Fruit fly (Drosophila melanogaster) whole organism, embryonic: Measurements from ENCODE around the gene Mo25.

Experiments
- Aef1 ChIP-seq: fragments of 200-800 bp; sonication (Bioruptor generic); IDR thresholded peaks from 3 replicates; pipeline ENCODE4 v1.3.6; 2022; ENCODE audit warnings: missing biosample characterization, missing genetic modification characterization
- Awh ChIP-seq: fragments of 200-800 bp; sonication (Bioruptor generic); IDR thresholded peaks from 2 replicates; pipeline ENCODE4, ENCODE4 v1.3.6; 2022; ENCODE audit warnings: missing biosample characterization, missing genetic modification characterization
- CG10209 ChIP-seq: fragments of 200-800 bp; sonication (Bioruptor generic); optimal IDR thresholded peaks from 3 replicates; lab custom pipeline; 2017; ENCODE audit warnings: missing biosample characterization, mild to moderate bottlenecking, missing genetic modification characterization, missing genetic modification reagents
- CG10274 ChIP-seq: fragments of 200-800 bp; sonication (Bioruptor generic); optimal IDR thresholded peaks from 3 replicates; lab custom pipeline; 2017; ENCODE audit warnings: missing biosample characterization, mild to moderate bottlenecking, missing genetic modification characterization
- CG10321 ChIP-seq: fragments of 200-800 bp; sonication (Bioruptor generic); IDR thresholded peaks from 2 replicates; pipeline ENCODE4 v1.3.6; 2022; ENCODE audit warnings: missing biosample characterization, missing genetic modification characterization
- CG11695 ChIP-seq: fragments of 200-800 bp; sonication (Bioruptor generic); IDR thresholded peaks from 3 replicates; pipeline ENCODE4 v1.3.6; 2022; ENCODE audit warnings: missing biosample characterization, missing genetic modification characterization
- CG14050 ChIP-seq: fragments of 200-800 bp; sonication (Bioruptor generic); IDR thresholded peaks from 3 replicates; pipeline ENCODE4 v1.3.6; 2022; ENCODE audit warnings: missing biosample characterization, missing genetic modification characterization
- CG14860 ChIP-seq: fragments of 200-800 bp; sonication (Bioruptor generic); IDR thresholded peaks from 3 replicates; pipeline ENCODE4 v1.3.6; 2022; ENCODE audit warnings: missing biosample characterization, missing genetic modification characterization; ENCODE audit not compliant: partially characterized antibody
- CG14965 ChIP-seq: fragments of 200-800 bp; sonication (Bioruptor generic); optimal IDR thresholded peaks from 2 replicates; lab custom pipeline; 2016; ENCODE audit warnings: missing biosample characterization, missing genetic modification characterization, borderline replicate concordance
- CG15479 ChIP-seq: fragments of 200-800 bp; sonication (Bioruptor generic); optimal IDR thresholded peaks from 3 replicates; lab custom pipeline; 2019; ENCODE audit warnings: missing biosample characterization, mild to moderate bottlenecking, missing genetic modification characterization, moderate library complexity
- CG1792 ChIP-seq: fragments of 200-800 bp; sonication (Bioruptor generic); optimal IDR thresholded peaks from 2 replicates; lab custom pipeline; 2016; ENCODE audit warnings: missing biosample characterization, missing genetic modification characterization
- CG18262 ChIP-seq: fragments of 200-800 bp; optimal IDR thresholded peaks from 3 replicates; lab custom pipeline; 2019; ENCODE audit warnings: missing biosample characterization, mild to moderate bottlenecking, missing genetic modification characterization, moderate library complexity
- CG18476 ChIP-seq: fragments of 200-800 bp; sonication (Bioruptor generic); optimal IDR thresholded peaks from 2 replicates; lab custom pipeline; 2016; ENCODE audit warnings: missing biosample characterization, mild to moderate bottlenecking, missing genetic modification characterization
- CG2875 ChIP-seq: fragments of 200-800 bp; sonication (Bioruptor generic); optimal IDR thresholded peaks from 2 replicates; lab custom pipeline; 2017; ENCODE audit warnings: missing biosample characterization, mild to moderate bottlenecking, missing genetic modification characterization, missing genetic modification reagents
- CG32532 ChIP-seq: fragments of 200-800 bp; sonication (Bioruptor generic); IDR thresholded peaks from 2 replicates; pipeline ENCODE4 v1.3.6; 2022; ENCODE audit warnings: missing biosample characterization, missing genetic modification characterization
- CG3281 ChIP-seq: fragments of 200-800 bp; sonication (Bioruptor generic); optimal IDR thresholded peaks from 3 replicates; lab custom pipeline; 2017; ENCODE audit warnings: missing biosample characterization, mild to moderate bottlenecking, missing genetic modification characterization
- CG33557 ChIP-seq: fragments of 200-800 bp; sonication (Bioruptor generic); optimal IDR thresholded peaks from 2 replicates; lab custom pipeline; 2019; ENCODE audit warnings: missing biosample characterization, mild to moderate bottlenecking, missing genetic modification characterization, moderate library complexity
- CG3407 ChIP-seq: fragments of 200-800 bp; sonication (Bioruptor generic); optimal IDR thresholded peaks from 2 replicates; lab custom pipeline; 2018; ENCODE audit warnings: missing biosample characterization, mild to moderate bottlenecking, missing genetic modification characterization
- CG3726 ChIP-seq: fragments of 200-800 bp; sonication (Bioruptor generic); IDR thresholded peaks from 3 replicates; pipeline ENCODE4, ENCODE4 v1.3.6; 2022; ENCODE audit warnings: missing biosample characterization, missing genetic modification characterization
- CG4282 ChIP-seq: fragments of 200-800 bp; sonication (Bioruptor generic); optimal IDR thresholded peaks from 2 replicates; lab custom pipeline; 2016; ENCODE audit warnings: missing biosample characterization, missing genetic modification characterization
- CG4360 ChIP-seq: fragments of 200-800 bp; sonication (Bioruptor generic); IDR thresholded peaks from 2 replicates; pipeline ENCODE4 v1.3.6; 2022; ENCODE audit warnings: missing biosample characterization, missing genetic modification characterization
- CG5180 ChIP-seq: fragments of 200-800 bp; sonication (Bioruptor generic); optimal IDR thresholded peaks from 3 replicates; lab custom pipeline; 2017; ENCODE audit warnings: missing biosample characterization, missing genetic modification characterization, mild to moderate bottlenecking, moderate library complexity, missing genetic modification reagents
- CG7357 ChIP-seq: fragments of 200-800 bp; sonication (Bioruptor generic); IDR thresholded peaks from 3 replicates; pipeline ENCODE4 v1.3.6; 2022; ENCODE audit warnings: missing biosample characterization, missing genetic modification characterization
- CG8924 ChIP-seq: fragments of 200-800 bp; optimal IDR thresholded peaks from 3 replicates; lab custom pipeline; 2019; ENCODE audit warnings: missing biosample characterization, mild to moderate bottlenecking, missing genetic modification characterization, moderate library complexity
- Dip2 ChIP-seq: fragments of 200-800 bp; sonication (Bioruptor generic); IDR thresholded peaks from 2 replicates; pipeline ENCODE4 v1.3.6; 2022; ENCODE audit warnings: missing biosample characterization, missing genetic modification characterization
- Hey ChIP-seq: fragments of 200-800 bp; sonication (Bioruptor generic); optimal IDR thresholded peaks from 3 replicates; lab custom pipeline; 2018; ENCODE audit warnings: missing biosample characterization, mild to moderate bottlenecking, missing genetic modification characterization
- Jarid2 ChIP-seq: fragments of 200-800 bp; sonication (Bioruptor generic); optimal IDR thresholded peaks from 3 replicates; lab custom pipeline; 2017; ENCODE audit warnings: mild to moderate bottlenecking, missing biosample characterization, missing genetic modification reagents, missing genetic modification characterization
- MESR4 ChIP-seq: fragments of 200-800 bp; sonication (Bioruptor generic); optimal IDR thresholded peaks from 2 replicates; lab custom pipeline; 2018; ENCODE audit warnings: missing biosample characterization, mild to moderate bottlenecking, missing genetic modification characterization, moderate library complexity
- Max ChIP-seq: fragments of 200-800 bp; sonication (Bioruptor generic); optimal IDR thresholded peaks from 2 replicates; lab custom pipeline; 2016; ENCODE audit warnings: missing biosample characterization, mild to moderate bottlenecking, missing genetic modification characterization
- Meics ChIP-seq: fragments of 200-800 bp; sonication (Bioruptor generic); optimal IDR thresholded peaks from 2 replicates; lab custom pipeline; 2017; ENCODE audit warnings: missing biosample characterization, mild to moderate bottlenecking, missing genetic modification characterization
- NC2β ChIP-seq: fragments of 200-800 bp; sonication (Bioruptor generic); optimal IDR thresholded peaks from 2 replicates; lab custom pipeline; 2016; ENCODE audit warnings: missing biosample characterization, missing genetic modification characterization
- Poxn ChIP-seq: fragments of 200-800 bp; sonication (Bioruptor generic); IDR thresholded peaks from 2 replicates; pipeline ENCODE4 v1.3.6; 2022; ENCODE audit warnings: missing biosample characterization, missing genetic modification characterization
- Sox102F ChIP-seq: fragments of 200-800 bp; sonication (Bioruptor generic); optimal IDR thresholded peaks from 2 replicates; lab custom pipeline; 2018; ENCODE audit warnings: missing biosample characterization, mild to moderate bottlenecking, missing genetic modification characterization, moderate library complexity
- cad ChIP-seq: fragments of >200 bp; optimal IDR thresholded peaks from 2 replicates; lab custom pipeline; 2017; ENCODE audit warnings: missing biosample characterization, missing genetic modification characterization
- chm ChIP-seq: fragments of 200-800 bp; sonication (Bioruptor generic); IDR thresholded peaks from 2 replicates; pipeline ENCODE4 v1.3.6; 2022; ENCODE audit warnings: missing biosample characterization, missing genetic modification characterization
- croc ChIP-seq: fragments of 200-800 bp; sonication (Bioruptor generic); conservative IDR thresholded peaks from 3 replicates; pipeline ENCODE4 v1.3.6; 2022; ENCODE audit warnings: missing biosample characterization, missing genetic modification characterization
- eve ChIP-seq, 2 experiments: fragments of >200 bp; optimal IDR thresholded peaks; 2 replicates each; lab custom pipeline; 2017; ENCODE audit warnings: missing biosample characterization in 2 of 2, missing genetic modification characterization in 2 of 2
- ewg ChIP-seq: fragments of 200-800 bp; sonication (Bioruptor generic); optimal IDR thresholded peaks from 3 replicates; lab custom pipeline; 2017; ENCODE audit warnings: mild to moderate bottlenecking, missing biosample characterization, missing genetic modification reagents, missing genetic modification characterization
- hth ChIP-seq: fragments of >200 bp; optimal IDR thresholded peaks from 2 replicates; lab custom pipeline; 2017; ENCODE audit warnings: inconsistent platforms
- ind ChIP-seq: fragments of 200-800 bp; sonication (Bioruptor generic); optimal IDR thresholded peaks from 3 replicates; lab custom pipeline; 2016; ENCODE audit warnings: missing biosample characterization, missing genetic modification characterization
- knrl ChIP-seq: fragments of 200-800 bp; sonication (Bioruptor generic); IDR thresholded peaks from 3 replicates; pipeline ENCODE4 v1.3.6; 2022; ENCODE audit warnings: missing biosample characterization, missing genetic modification characterization; ENCODE audit not compliant: partially characterized antibody
- lilli ChIP-seq: fragments of 200-800 bp; sonication (Bioruptor generic); optimal IDR thresholded peaks from 3 replicates; lab custom pipeline; 2016; ENCODE audit warnings: missing biosample characterization, missing genetic modification characterization
- repo ChIP-seq: fragments of 200-800 bp; sonication (Bioruptor generic); optimal IDR thresholded peaks from 2 replicates; lab custom pipeline; 2016; ENCODE audit warnings: missing biosample characterization, missing genetic modification characterization
- rib ChIP-seq: fragments of 200-800 bp; sonication (Bioruptor generic); IDR thresholded peaks from 2 replicates; pipeline ENCODE4 v1.3.6; 2022; ENCODE audit warnings: missing biosample characterization, missing genetic modification characterization
- sens-2 ChIP-seq: fragments of 200-800 bp; sonication (Bioruptor generic); IDR thresholded peaks from 2 replicates; pipeline ENCODE4 v1.3.6; 2022; ENCODE audit warnings: missing biosample characterization, missing genetic modification characterization
- toy ChIP-seq: fragments of 200-800 bp; sonication (Bioruptor generic); IDR thresholded peaks from 2 replicates; pipeline ENCODE4 v1.3.6; 2022; ENCODE audit warnings: missing biosample characterization, missing genetic modification characterization
- vvl ChIP-seq: fragments of 200-800 bp; sonication (Bioruptor generic); IDR thresholded peaks from 2 replicates; pipeline ENCODE4 v1.3.6; 2022; ENCODE audit warnings: missing biosample characterization, missing genetic modification characterization

The Mo25 gene

dm6 chr3L:16640509-16641068 is 25.3 kb upstream of the Mo25 start (continued):
- no peak for TF ChIP-seq CG10274 (GFP tag; lab: Kevin White, UChicago)
- TF ChIP-seq NC2β (GFP tag; lab: Kevin White, UChicago): no peak
- TF ChIP-seq CG3726: no peak
- no peak for TF ChIP-seq lilli (GFP tag; lab: Kevin White, UChicago)
- no peak for TF ChIP-seq CG3281 (GFP tag; lab: Kevin White, UChicago)
- TF ChIP-seq CG11695: no peak
- no peak for TF ChIP-seq CG14965 (GFP tag; lab: Kevin White, UChicago)
- peak; percentile 28 for TF ChIP-seq Sox102F (GFP tag; lab: Kevin White, UChicago)
- TF ChIP-seq ewg (GFP tag; lab: Kevin White, UChicago): peak; percentile 11
- no peak for TF ChIP-seq CG4360 (GFP tag; lab: Robert Waterston, UW)
- no peak for TF ChIP-seq CG4282 (GFP tag; lab: Kevin White, UChicago)
- TF ChIP-seq hth (lab: Kevin White, UChicago): no peak
- TF ChIP-seq CG10321 (GFP tag; lab: Robert Waterston, UW): no peak
- TF ChIP-seq MESR4 (GFP tag; lab: Kevin White, UChicago): no peak
- no peak for TF ChIP-seq CG18476 (GFP tag; lab: Kevin White, UChicago)
- peak; percentile 44 for TF ChIP-seq CG10209 (GFP tag; lab: Kevin White, UChicago)
- no peak for TF ChIP-seq toy (GFP tag; lab: Robert Waterston, UW)
- TF ChIP-seq Max (GFP tag; lab: Kevin White, UChicago): peak; percentile 16
- no peak for TF ChIP-seq CG14860 (GFP tag; lab: Robert Waterston, UW)
- TF ChIP-seq Meics (GFP tag; lab: Kevin White, UChicago): no peak
- TF ChIP-seq repo (GFP tag; lab: Kevin White, UChicago): no peak
- TF ChIP-seq CG8924 (tag; lab: Kevin White, UChicago): peak; percentile 68
- TF ChIP-seq Jarid2 (GFP tag; lab: Kevin White, UChicago): no peak
- no peak for TF ChIP-seq CG7357
- peak; percentile 72 for TF ChIP-seq CG3407 (GFP tag; lab: Kevin White, UChicago)

- no peak for TF ChIP-seq CG1792 (GFP tag; lab: Kevin White, UChicago)
- no peak for TF ChIP-seq sens-2
- TF ChIP-seq CG15479 (GFP tag; lab: Kevin White, UChicago): peak; percentile 12
- TF ChIP-seq, all 482 proteins: peak for 1
Measured at dm6 chr3L:16638639-16639388, 23.5 kb upstream of the Mo25 start.

- no peak for TF ChIP-seq Awh
- TF ChIP-seq Dip2: no peak
- TF ChIP-seq CG14050 (GFP tag; lab: Robert Waterston, UW): no peak
- no peak for TF ChIP-seq CG33557
- peak in 1 of 2 experiments; percentile 7 for TF ChIP-seq eve (GFP tag; optimal IDR thresholded peaks at IDR 0.05; lab: Kevin White, UChicago)
- peak; percentile 20; the same call in 1 of the 3 replicates for TF ChIP-seq croc (GFP tag; lab: Robert Waterston, UW)
- no peak for TF ChIP-seq Hey (tag; lab: Kevin White, UChicago)
- TF ChIP-seq CG2875 (GFP tag; lab: Kevin White, UChicago): peak; percentile 3
- TF ChIP-seq ind (GFP tag; lab: Kevin White, UChicago): no peak
- TF ChIP-seq vvl (GFP tag; lab: Robert Waterston, UW): peak; percentile 81
- 0 out of 2 replicates have a peak, but pooled peaks have one; percentile 27 for TF ChIP-seq CG32532
- TF ChIP-seq cad (GFP tag; lab: Kevin White, UChicago): no peak
- no peak for TF ChIP-seq chm
- TF ChIP-seq knrl (GFP tag; lab: Robert Waterston, UW): no peak
- TF ChIP-seq Aef1: no peak
- peak; percentile 64 for TF ChIP-seq CG18262
- TF ChIP-seq Poxn: no peak
- TF ChIP-seq rib (GFP tag; lab: Robert Waterston, UW): no peak
- no peak for TF ChIP-seq CG5180 (GFP tag; lab: Kevin White, UChicago)
Measured at dm6 chr3L:16635566-16636210, 20.4 kb upstream of the Mo25 start.
